Fruit fly (Drosophila melanogaster) whole organism, embryonic: ENCODE measurements around the gene Gdh.

ENCODE experiments used
- Aef1 ChIP-seq: fragments of 200-800 bp; sonication (Bioruptor generic); IDR thresholded peaks from 3 replicates; pipeline ENCODE4 v1.3.6; 2022; ENCODE audit warnings: missing biosample characterization, missing genetic modification characterization
- Atf6 ChIP-seq: fragments of 200-800 bp; sonication (Bioruptor generic); IDR thresholded peaks from 2 replicates; pipeline ENCODE4 v1.3.6; 2022; ENCODE audit warnings: missing biosample characterization, missing genetic modification characterization
- CG11504 ChIP-seq: fragments of 200-800 bp; sonication (Bioruptor generic); optimal IDR thresholded peaks from 3 replicates; lab custom pipeline; 2019; ENCODE audit warnings: missing biosample characterization, mild to moderate bottlenecking, missing genetic modification characterization, moderate library complexity
- CG12942 ChIP-seq: fragments of 200-800 bp; sonication (Bioruptor generic); optimal IDR thresholded peaks from 3 replicates; lab custom pipeline; 2016; ENCODE audit warnings: missing biosample characterization, missing genetic modification characterization
- CG13424 ChIP-seq: fragments of 200-800 bp; sonication (Bioruptor generic); optimal IDR thresholded peaks from 2 replicates; lab custom pipeline; 2019; ENCODE audit warnings: missing biosample characterization, mild to moderate bottlenecking, missing genetic modification characterization, moderate library complexity
- CG14710 ChIP-seq: fragments of 200-800 bp; sonication (Bioruptor generic); optimal IDR thresholded peaks from 3 replicates; lab custom pipeline; 2019; ENCODE audit warnings: missing biosample characterization, mild to moderate bottlenecking, missing genetic modification characterization, moderate library complexity
- CG15479 ChIP-seq: fragments of 200-800 bp; sonication (Bioruptor generic); optimal IDR thresholded peaks from 3 replicates; lab custom pipeline; 2019; ENCODE audit warnings: missing biosample characterization, mild to moderate bottlenecking, missing genetic modification characterization, moderate library complexity
- CG16815 ChIP-seq: fragments of 200-800 bp; sonication (Bioruptor generic); optimal IDR thresholded peaks from 3 replicates; lab custom pipeline; 2017; ENCODE audit warnings: missing biosample characterization, mild to moderate bottlenecking, missing genetic modification characterization
- CG2120 ChIP-seq: fragments of 200-800 bp; sonication (Bioruptor generic); optimal IDR thresholded peaks from 3 replicates; lab custom pipeline; 2016; ENCODE audit warnings: missing biosample characterization, missing genetic modification characterization
- CG2202 ChIP-seq: fragments of 200-800 bp; sonication (Bioruptor generic); optimal IDR thresholded peaks from 2 replicates; lab custom pipeline; 2018; ENCODE audit warnings: missing biosample characterization, mild to moderate bottlenecking, missing genetic modification characterization
- CG32767 ChIP-seq: fragments of 200-800 bp; sonication (Bioruptor generic); IDR thresholded peaks from 2 replicates; pipeline ENCODE4 v1.3.6; 2022; ENCODE audit warnings: missing biosample characterization, missing genetic modification characterization
- CG34422 ChIP-seq: fragments of 200-800 bp; sonication (Bioruptor generic); IDR thresholded peaks from 3 replicates; pipeline ENCODE4 v1.3.6; 2022; ENCODE audit warnings: missing biosample characterization, missing genetic modification characterization
- CG6254 ChIP-seq: fragments of 200-800 bp; sonication (Bioruptor generic); optimal IDR thresholded peaks from 3 replicates; lab custom pipeline; 2017; ENCODE audit warnings: mild to moderate bottlenecking, missing biosample characterization, missing genetic modification reagents, missing genetic modification characterization
- CG6272 ChIP-seq: fragments of 200-800 bp; sonication (Bioruptor generic); IDR thresholded peaks from 2 replicates; pipeline ENCODE4 v1.3.6; 2022; ENCODE audit warnings: missing biosample characterization, missing genetic modification characterization
- CG7372 ChIP-seq: fragments of 200-800 bp; sonication (Bioruptor generic); IDR thresholded peaks from 2 replicates; pipeline ENCODE4 v1.3.6; 2022; ENCODE audit warnings: missing biosample characterization, missing genetic modification characterization
- CG7556 ChIP-seq: fragments of 200-800 bp; sonication (Bioruptor generic); optimal IDR thresholded peaks from 2 replicates; lab custom pipeline; 2017; ENCODE audit warnings: missing biosample characterization, mild to moderate bottlenecking, missing genetic modification characterization
- CG7987 ChIP-seq: fragments of 200-800 bp; sonication (Bioruptor generic); optimal IDR thresholded peaks from 2 replicates; lab custom pipeline; 2018; ENCODE audit warnings: missing biosample characterization, mild to moderate bottlenecking, missing genetic modification characterization, moderate library complexity
- CG9215 ChIP-seq: fragments of 200-800 bp; sonication (Bioruptor generic); IDR thresholded peaks from 2 replicates; pipeline ENCODE4 v1.3.6; 2022; ENCODE audit warnings: missing biosample characterization, missing genetic modification characterization
- Dad ChIP-seq: fragments of 200-800 bp; sonication (Bioruptor generic); optimal IDR thresholded peaks from 3 replicates; lab custom pipeline; 2016; ENCODE audit warnings: missing biosample characterization, missing genetic modification characterization
- Dll ChIP-seq: fragments of 200-800 bp; sonication (Bioruptor generic); IDR thresholded peaks from 4 replicates; pipeline ENCODE4 v1.3.6; 2022; ENCODE audit warnings: missing biosample characterization, missing genetic modification characterization; ENCODE audit not compliant: partially characterized antibody
- Dp ChIP-seq: fragments of 200-800 bp; sonication (Bioruptor generic); optimal IDR thresholded peaks from 2 replicates; lab custom pipeline; 2018; ENCODE audit warnings: missing biosample characterization, mild to moderate bottlenecking, missing genetic modification characterization, moderate library complexity
- Eip74EF ChIP-seq, 2 experiments: fragments of 200-800 bp in 1 of 2; fragments of >200 bp in 1 of 2; sonication (Bioruptor generic) in 1 of 2; optimal IDR thresholded peaks; 2 replicates each; lab custom pipeline; 2017 to 2019; ENCODE audit warnings: missing biosample characterization in 2 of 2, missing genetic modification characterization in 2 of 2, mild to moderate bottlenecking in 1 of 2, moderate library complexity in 1 of 2
- Ets65A ChIP-seq: fragments of 200-800 bp; sonication (Bioruptor generic); peaks from one replicate; lab custom pipeline; 2016; ENCODE audit warnings: missing biosample characterization, missing genetic modification characterization
- Fer2 ChIP-seq: fragments of 200-800 bp; sonication (Bioruptor generic); optimal IDR thresholded peaks from 2 replicates; lab custom pipeline; 2018; ENCODE audit warnings: missing biosample characterization, mild to moderate bottlenecking, missing genetic modification characterization, moderate library complexity
- Hsf ChIP-seq: fragments of 200-800 bp; sonication (Bioruptor generic); optimal IDR thresholded peaks from 3 replicates; lab custom pipeline; 2016; ENCODE audit warnings: missing biosample characterization, missing genetic modification characterization
- Jarid2 ChIP-seq: fragments of 200-800 bp; sonication (Bioruptor generic); optimal IDR thresholded peaks from 3 replicates; lab custom pipeline; 2017; ENCODE audit warnings: mild to moderate bottlenecking, missing biosample characterization, missing genetic modification reagents, missing genetic modification characterization
- Kr ChIP-seq: fragments of 200-800 bp; sonication (Bioruptor generic); optimal IDR thresholded peaks from 2 replicates; lab custom pipeline; 2017; ENCODE audit warnings: missing biosample characterization, mild to moderate bottlenecking, missing genetic modification characterization
- Med ChIP-seq: fragments of 200-800 bp; sonication (Bioruptor generic); peaks from one replicate; lab custom pipeline; 2016; ENCODE audit warnings: missing biosample characterization, missing genetic modification characterization, mild to moderate bottlenecking, inconsistent platforms, moderate library complexity
- NfI ChIP-seq: fragments of 200-800 bp; sonication (Bioruptor generic); optimal IDR thresholded peaks from 3 replicates; lab custom pipeline; 2018; ENCODE audit warnings: missing biosample characterization, mild to moderate bottlenecking, missing genetic modification characterization, moderate library complexity
- Opbp ChIP-seq: fragments of 200-800 bp; sonication (Bioruptor generic); IDR thresholded peaks from 3 replicates; pipeline ENCODE4 v1.3.6; 2022; ENCODE audit warnings: missing biosample characterization, missing genetic modification characterization; ENCODE audit not compliant: partially characterized antibody
- Ravus ChIP-seq: fragments of 200-800 bp; sonication (Bioruptor generic); IDR thresholded peaks from 2 replicates; pipeline ENCODE4 v1.3.6; 2022; ENCODE audit warnings: missing biosample characterization, missing genetic modification characterization
- Sox102F ChIP-seq: fragments of 200-800 bp; sonication (Bioruptor generic); optimal IDR thresholded peaks from 2 replicates; lab custom pipeline; 2018; ENCODE audit warnings: missing biosample characterization, mild to moderate bottlenecking, missing genetic modification characterization, moderate library complexity
- Taf1 ChIP-seq: fragments of 200-800 bp; sonication (Bioruptor generic); IDR thresholded peaks from 2 replicates; pipeline ENCODE4 v1.3.6; 2022; ENCODE audit warnings: missing biosample characterization, missing genetic modification characterization
- Vsx1 ChIP-seq: fragments of 200-800 bp; sonication (Bioruptor generic); optimal IDR thresholded peaks from 2 replicates; lab custom pipeline; 2017; ENCODE audit warnings: missing biosample characterization, mild to moderate bottlenecking, missing genetic modification characterization, missing genetic modification reagents
- Xrp1 ChIP-seq: fragments of 200-800 bp; sonication (Bioruptor generic); IDR thresholded peaks from 2 replicates; pipeline ENCODE4 v1.3.6; 2022; ENCODE audit warnings: missing biosample characterization, missing genetic modification characterization
- YL-1 ChIP-seq: fragments of 200-800 bp; sonication (Bioruptor generic); optimal IDR thresholded peaks from 3 replicates; lab custom pipeline; 2017; ENCODE audit warnings: missing biosample characterization, mild to moderate bottlenecking, missing genetic modification characterization
- amos ChIP-seq: fragments of 200-800 bp; sonication (Bioruptor generic); IDR thresholded peaks from 2 replicates; pipeline ENCODE4 v1.3.6; 2022; ENCODE audit warnings: missing biosample characterization, missing genetic modification characterization; ENCODE audit not compliant: partially characterized antibody
- ci ChIP-seq: fragments of 200-800 bp; sonication (Bioruptor generic); IDR thresholded peaks from 3 replicates; pipeline ENCODE4 v1.3.6; 2022; ENCODE audit warnings: missing biosample characterization, missing genetic modification characterization
- cwo ChIP-seq: fragments of 200-800 bp; sonication (Bioruptor generic); optimal IDR thresholded peaks from 3 replicates; lab custom pipeline; 2017; ENCODE audit warnings: missing biosample characterization, missing genetic modification characterization, mild to moderate bottlenecking, moderate library complexity, missing genetic modification reagents
- emc ChIP-seq: fragments of 200-800 bp; sonication (Bioruptor generic); optimal IDR thresholded peaks from 2 replicates; lab custom pipeline; 2016; ENCODE audit warnings: missing biosample characterization, missing genetic modification characterization
- fru ChIP-seq: fragments of >200 bp; optimal IDR thresholded peaks from 2 replicates; lab custom pipeline; 2017
- hb ChIP-seq: fragments of 200-800 bp; sonication (Bioruptor generic); IDR thresholded peaks from 3 replicates; pipeline ENCODE4 v1.3.6; 2022; ENCODE audit warnings: missing biosample characterization, missing genetic modification characterization; ENCODE audit not compliant: partially characterized antibody
- pfk ChIP-seq: fragments of 200-800 bp; sonication (Bioruptor generic); optimal IDR thresholded peaks from 2 replicates; lab custom pipeline; 2018; ENCODE audit warnings: missing biosample characterization, mild to moderate bottlenecking, missing genetic modification characterization, moderate library complexity
- rib ChIP-seq: fragments of 200-800 bp; sonication (Bioruptor generic); IDR thresholded peaks from 2 replicates; pipeline ENCODE4 v1.3.6; 2022; ENCODE audit warnings: missing biosample characterization, missing genetic modification characterization
- schlank ChIP-seq: fragments of 200-800 bp; sonication (Bioruptor generic); optimal IDR thresholded peaks from 2 replicates; lab custom pipeline; 2018; ENCODE audit warnings: missing biosample characterization, mild to moderate bottlenecking, missing genetic modification characterization
- sens ChIP-seq: fragments of 200-800 bp; sonication (Bioruptor generic); peaks from one replicate; lab custom pipeline; 2016; ENCODE audit warnings: missing biosample characterization, missing genetic modification characterization
- sqz ChIP-seq: fragments of 200-800 bp; sonication (Bioruptor generic); optimal IDR thresholded peaks from 3 replicates; lab custom pipeline; 2018; ENCODE audit warnings: missing biosample characterization, mild to moderate bottlenecking, missing genetic modification characterization
- twi ChIP-seq: fragments of 200-800 bp; optimal IDR thresholded peaks from 2 replicates; lab custom pipeline; 2019; ENCODE audit warnings: missing biosample characterization, mild to moderate bottlenecking, missing genetic modification characterization, moderate library complexity
- vvl ChIP-seq: fragments of 200-800 bp; sonication (Bioruptor generic); IDR thresholded peaks from 2 replicates; pipeline ENCODE4 v1.3.6; 2022; ENCODE audit warnings: missing biosample characterization, missing genetic modification characterization
- yki ChIP-seq: fragments of >200 bp; optimal IDR thresholded peaks from 3 replicates; lab custom pipeline; 2018

Gene Gdh

DNA sequence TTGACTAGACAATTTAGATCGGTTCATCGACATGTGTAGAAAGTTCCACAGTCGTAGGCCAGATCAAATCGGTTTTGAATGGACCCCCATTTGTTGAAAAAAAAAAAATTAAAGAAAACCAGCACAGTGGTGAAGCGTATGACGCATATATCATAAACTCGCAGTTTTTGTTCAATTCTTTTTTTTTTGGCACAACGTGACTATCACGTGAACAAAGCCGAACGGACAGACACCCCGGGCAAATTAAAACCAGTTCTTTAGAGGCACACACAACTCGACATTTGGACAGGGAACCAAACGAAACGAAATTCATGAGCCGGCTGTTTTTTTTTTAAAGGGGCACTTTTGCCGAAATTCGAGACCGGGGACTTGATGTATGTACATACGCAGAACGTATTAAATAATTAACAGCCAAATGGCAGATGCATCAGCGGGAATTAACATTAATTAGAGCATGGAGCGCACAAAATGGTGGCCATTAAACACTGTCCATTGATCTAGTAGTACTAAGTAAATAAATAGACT, 2.0 kb downstream of the Gdh start:
- TF ChIP-seq Med (peak; percentile 51), rib (GFP tag; lab: Robert Waterston, UW) (no peak), twi (tag; lab: Kevin White, UChicago) (no peak), CG7987 (GFP tag; lab: Kevin White, UChicago) (peak; percentile 58), amos (no peak; the same call in 1 of the 2 replicates), vvl (GFP tag; lab: Robert Waterston, UW) (peak; percentile 7; the same call in 1 of the 2 replicates), fru (lab: Kevin White, UChicago) (no peak), cwo (peak; percentile 95), sens (GFP tag; lab: Kevin White, UChicago) (peak; percentile 54), Dll (GFP tag; lab: Robert Waterston, UW) (no peak), yki (no peak), CG6272 (GFP tag; lab: Robert Waterston, UW) (no peak), emc (GFP tag; lab: Kevin White, UChicago) (no peak), CG7372 (GFP tag; lab: Robert Waterston, UW) (0 out of 2 replicates have a peak, but pooled peaks have one; percentile 4), CG9215 (GFP tag; lab: Robert Waterston, UW) (no peak), Opbp (GFP tag; lab: Robert Waterston, UW) (no peak), CG2120 (GFP tag; lab: Kevin White, UChicago) (no peak), Dp (no peak), Ravus (no peak), CG7556 (GFP tag; lab: Kevin White, UChicago) (no peak), ci (GFP tag; lab: Robert Waterston, UW) (no peak), CG12942 (GFP tag; lab: Kevin White, UChicago) (no peak), Fer2 (tag; lab: Kevin White, UChicago) (no peak), sqz (GFP tag; lab: Kevin White, UChicago) (peak; percentile 46), CG32767 (GFP tag; lab: Robert Waterston, UW) (no peak), Jarid2 (no peak), Atf6 (no peak), Eip74EF (GFP tag; optimal IDR thresholded peaks at IDR 0.05; lab: Kevin White, UChicago) (no peak), Kr (no peak), Xrp1 (no peak), Ets65A (peak; percentile 45), YL-1 (GFP tag; lab: Kevin White, UChicago) (no peak)

DNA sequence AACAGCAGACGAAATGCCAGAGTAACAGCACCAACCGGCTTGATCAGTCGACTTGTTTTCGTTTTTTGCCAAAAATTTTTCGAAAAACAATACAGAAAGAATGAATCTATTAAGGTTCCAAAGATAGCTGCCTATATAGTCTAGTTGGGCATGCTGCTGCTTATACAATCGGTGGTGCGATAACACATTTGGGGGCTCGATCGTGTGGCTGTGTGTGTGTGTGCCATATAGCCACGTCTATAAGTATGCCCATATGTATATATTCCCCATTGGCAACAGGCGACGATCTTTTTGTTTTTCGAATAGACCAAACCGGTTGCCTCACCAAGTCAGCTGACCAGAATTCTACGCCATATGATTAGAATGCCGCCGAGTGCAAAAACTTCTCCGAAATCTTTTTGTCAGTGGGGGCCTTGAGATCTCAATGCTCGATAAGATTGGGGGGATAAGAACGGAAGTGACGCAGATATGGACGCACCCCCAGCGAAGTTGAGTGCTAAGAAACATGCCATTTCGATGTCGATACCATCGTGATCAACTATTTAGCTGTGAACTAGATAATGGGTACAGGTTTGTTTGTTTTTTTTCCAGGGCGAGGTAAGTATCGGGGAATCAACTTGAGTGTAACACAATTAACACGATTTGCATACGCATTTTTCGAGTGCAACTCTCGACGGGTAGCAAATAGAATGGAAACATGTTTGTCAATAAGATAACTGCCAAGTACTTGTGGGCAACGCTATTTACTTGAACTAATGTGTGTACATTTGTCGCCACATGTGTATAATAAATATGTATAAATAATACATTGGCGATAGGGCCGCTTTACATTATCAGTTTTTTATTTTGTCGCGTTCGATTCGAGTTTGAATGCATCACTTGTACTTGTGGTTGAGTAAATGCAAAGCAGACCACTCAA, 2.7 kb downstream of the Gdh start:
- TF ChIP-seq Sox102F, result peak; percentile 76
- peak; percentile 86 for TF ChIP-seq CG14710 (tag; lab: Kevin White, UChicago)
- peak; percentile 95 for TF ChIP-seq Vsx1 (GFP tag; lab: Kevin White, UChicago)
- peak; percentile 69 for TF ChIP-seq CG15479 (GFP tag; lab: Kevin White, UChicago)
- TF ChIP-seq CG2202 (tag; lab: Kevin White, UChicago), result peak; percentile 94
- no peak for TF ChIP-seq CG34422
- TF ChIP-seq pfk, result peak; percentile 77
- peak; percentile 77 for TF ChIP-seq CG13424 (tag; lab: Kevin White, UChicago)
- TF ChIP-seq Dad (GFP tag; lab: Kevin White, UChicago), result no peak
- no peak; the same call in 1 of the 2 replicates for TF ChIP-seq Taf1
- TF ChIP-seq Hsf (GFP tag; lab: Kevin White, UChicago), result peak; percentile 67
- TF ChIP-seq Ets65A, result peak; percentile 71
- TF ChIP-seq NfI (GFP tag; lab: Kevin White, UChicago), result peak; percentile 50
- TF ChIP-seq hb, result no peak
- peak; percentile 80 for TF ChIP-seq schlank (tag; lab: Kevin White, UChicago)
- peak; percentile 28 for TF ChIP-seq CG16815 (GFP tag; lab: Kevin White, UChicago)
- peak; percentile 82 for TF ChIP-seq CG6254
- no peak for TF ChIP-seq Aef1
- TF ChIP-seq CG11504 (tag; lab: Kevin White, UChicago), result peak; percentile 77
